Fruit fly (Drosophila melanogaster) whole organism, embryonic: Measurements from ENCODE around the gene CG44139.

Experiments used
- Aef1 ChIP-seq: fragments of 200-800 bp; sonication (Bioruptor generic); IDR thresholded peaks from 3 replicates; pipeline ENCODE4 v1.3.6; 2022; ENCODE audit warnings: missing biosample characterization, missing genetic modification characterization
- Atf6 ChIP-seq: fragments of 200-800 bp; sonication (Bioruptor generic); IDR thresholded peaks from 2 replicates; pipeline ENCODE4 v1.3.6; 2022; ENCODE audit warnings: missing biosample characterization, missing genetic modification characterization
- CG11504 ChIP-seq: fragments of 200-800 bp; sonication (Bioruptor generic); optimal IDR thresholded peaks from 3 replicates; lab custom pipeline; 2019; ENCODE audit warnings: missing biosample characterization, mild to moderate bottlenecking, missing genetic modification characterization, moderate library complexity
- CG11696 ChIP-seq: fragments of 200-800 bp; sonication (Bioruptor generic); IDR thresholded peaks from 2 replicates; pipeline ENCODE4 v1.3.6; 2022; ENCODE audit warnings: missing biosample characterization, missing genetic modification characterization
- CG13287 ChIP-seq: fragments of 200-800 bp; sonication (Bioruptor generic); IDR thresholded peaks from 2 replicates; pipeline ENCODE4 v1.3.6; 2022; ENCODE audit warnings: missing biosample characterization, missing genetic modification characterization; ENCODE audit not compliant: partially characterized antibody
- CG16813 ChIP-seq: fragments of 200-800 bp; sonication (Bioruptor generic); IDR thresholded peaks from 3 replicates; pipeline ENCODE4 v1.3.6; 2022; ENCODE audit warnings: missing biosample characterization, missing genetic modification characterization; ENCODE audit not compliant: partially characterized antibody
- CG18011 ChIP-seq: fragments of 200-800 bp; sonication (Bioruptor generic); optimal IDR thresholded peaks from 2 replicates; lab custom pipeline; 2017; ENCODE audit warnings: missing biosample characterization, missing genetic modification characterization, mild to moderate bottlenecking, moderate library complexity, missing genotype
- CG18619 ChIP-seq: fragments of 200-800 bp; sonication (Bioruptor generic); optimal IDR thresholded peaks from 3 replicates; lab custom pipeline; 2017; ENCODE audit warnings: missing biosample characterization, mild to moderate bottlenecking, missing genetic modification characterization
- CG30020 ChIP-seq: fragments of 200-800 bp; optimal IDR thresholded peaks from 2 replicates; lab custom pipeline; 2019; ENCODE audit warnings: missing biosample characterization, mild to moderate bottlenecking, missing genetic modification characterization, moderate library complexity
- CG31224 ChIP-seq: fragments of 200-800 bp; sonication (Bioruptor generic); IDR thresholded peaks from 2 replicates; pipeline ENCODE4 v1.3.6; 2022; ENCODE audit warnings: missing biosample characterization, missing genetic modification characterization
- CG31365 ChIP-seq: fragments of 200-800 bp; sonication (Bioruptor generic); optimal IDR thresholded peaks from 2 replicates; lab custom pipeline; 2018; ENCODE audit warnings: missing biosample characterization, mild to moderate bottlenecking, missing genetic modification characterization
- CG31388 ChIP-seq: fragments of 200-800 bp; sonication (Bioruptor generic); optimal IDR thresholded peaks from 2 replicates; lab custom pipeline; 2016; ENCODE audit warnings: missing biosample characterization, missing genetic modification characterization
- CG34422 ChIP-seq: fragments of 200-800 bp; sonication (Bioruptor generic); IDR thresholded peaks from 3 replicates; pipeline ENCODE4 v1.3.6; 2022; ENCODE audit warnings: missing biosample characterization, missing genetic modification characterization
- CG4730 ChIP-seq: fragments of 200-800 bp; sonication (Bioruptor generic); IDR thresholded peaks from 2 replicates; pipeline ENCODE4 v1.3.6; 2022; ENCODE audit warnings: missing biosample characterization, missing genetic modification characterization
- CG7987 ChIP-seq: fragments of 200-800 bp; sonication (Bioruptor generic); optimal IDR thresholded peaks from 2 replicates; lab custom pipeline; 2018; ENCODE audit warnings: missing biosample characterization, mild to moderate bottlenecking, missing genetic modification characterization, moderate library complexity
- CG8281 ChIP-seq: fragments of 200-800 bp; sonication (Bioruptor generic); optimal IDR thresholded peaks from 2 replicates; lab custom pipeline; 2018; ENCODE audit warnings: missing biosample characterization, mild to moderate bottlenecking, missing genetic modification characterization, moderate library complexity
- CG8290 ChIP-seq, 3 experiments: fragments of 200-800 bp; sonication (Bioruptor generic); optimal IDR thresholded peaks; 2 replicates each; lab custom pipeline; 2016 to 2019; ENCODE audit warnings: missing biosample characterization in 3 of 3, missing genetic modification characterization in 3 of 3, mild to moderate bottlenecking in 2 of 3, moderate library complexity in 1 of 3
- Drgx ChIP-seq: fragments of 200-800 bp; sonication (Bioruptor generic); IDR thresholded peaks from 2 replicates; pipeline ENCODE4 v1.3.6; 2022; ENCODE audit warnings: missing biosample characterization, missing genetic modification characterization
- Elba2 ChIP-seq: fragments of 200-800 bp; sonication (Bioruptor generic); optimal IDR thresholded peaks from 3 replicates; lab custom pipeline; 2016; ENCODE audit warnings: missing biosample characterization, missing genetic modification characterization
- Hand ChIP-seq: fragments of 200-800 bp; sonication (Bioruptor generic); optimal IDR thresholded peaks from 2 replicates; lab custom pipeline; 2017; ENCODE audit warnings: mild to moderate bottlenecking, missing biosample characterization, missing genetic modification reagents, missing genetic modification characterization
- HmgZ ChIP-seq: fragments of 200-800 bp; sonication (Bioruptor generic); optimal IDR thresholded peaks from 2 replicates; lab custom pipeline; 2018; ENCODE audit warnings: missing biosample characterization, mild to moderate bottlenecking, missing genetic modification characterization
- Lim3 ChIP-seq: fragments of 200-800 bp; sonication (Bioruptor generic); IDR thresholded peaks from 2 replicates; pipeline ENCODE4 v1.3.6; 2022; ENCODE audit warnings: missing biosample characterization, missing genetic modification characterization
- Mrtf ChIP-seq: fragments of 200-800 bp; sonication (Bioruptor generic); IDR thresholded peaks from 3 replicates; pipeline ENCODE4 v1.3.6; 2022; ENCODE audit warnings: missing biosample characterization, missing genetic modification characterization
- NC2α ChIP-seq: fragments of 200-800 bp; sonication (Bioruptor generic); optimal IDR thresholded peaks from 2 replicates; lab custom pipeline; 2016; ENCODE audit warnings: missing biosample characterization, missing genetic modification characterization
- NK7.1 ChIP-seq: fragments of 200-800 bp; sonication (Bioruptor generic); optimal IDR thresholded peaks from 3 replicates; lab custom pipeline; 2016; ENCODE audit warnings: missing biosample characterization, missing genetic modification characterization
- Side ChIP-seq: fragments of 200-800 bp; sonication (Bioruptor generic); optimal IDR thresholded peaks from 2 replicates; lab custom pipeline; 2016; ENCODE audit warnings: missing biosample characterization, missing genetic modification characterization
- Sry-δ ChIP-seq: fragments of 200-800 bp; sonication (Bioruptor generic); optimal IDR thresholded peaks from 2 replicates; lab custom pipeline; 2016; ENCODE audit warnings: missing biosample characterization, missing genetic modification characterization
- Tbp ChIP-seq: fragments of >200 bp; optimal IDR thresholded peaks from 2 replicates; lab custom pipeline; 2018; ENCODE audit warnings: missing biosample characterization, missing genetic modification characterization
- ab ChIP-seq: fragments of 200-800 bp; sonication (Bioruptor generic); optimal IDR thresholded peaks from 2 replicates; lab custom pipeline; 2016; ENCODE audit warnings: missing biosample characterization, missing genetic modification characterization
- ash1 ChIP-seq: fragments of 200-800 bp; sonication (Bioruptor generic); optimal IDR thresholded peaks from 2 replicates; lab custom pipeline; 2018; ENCODE audit warnings: missing biosample characterization, mild to moderate bottlenecking, missing genetic modification characterization
- br ChIP-seq: fragments of >200 bp; optimal IDR thresholded peaks from 2 replicates; lab custom pipeline; 2017
- cas ChIP-seq: fragments of 200-800 bp; sonication (Bioruptor generic); IDR thresholded peaks from 2 replicates; pipeline ENCODE4 v1.3.6; 2022; ENCODE audit warnings: missing biosample characterization, missing genetic modification characterization
- crc ChIP-seq: fragments of 200-800 bp; sonication (Bioruptor generic); optimal IDR thresholded peaks from 2 replicates; lab custom pipeline; 2016; ENCODE audit warnings: missing biosample characterization, missing genetic modification characterization
- croc ChIP-seq: fragments of 200-800 bp; sonication (Bioruptor generic); conservative IDR thresholded peaks from 3 replicates; pipeline ENCODE4 v1.3.6; 2022; ENCODE audit warnings: missing biosample characterization, missing genetic modification characterization
- dysf ChIP-seq: fragments of 200-800 bp; sonication (Bioruptor generic); IDR thresholded peaks from 3 replicates; pipeline ENCODE4 v1.3.6; 2022; ENCODE audit warnings: missing biosample characterization, missing genetic modification characterization
- en ChIP-seq: fragments of 200-800 bp; sonication (Bioruptor generic); optimal IDR thresholded peaks from 2 replicates; lab custom pipeline; 2016; ENCODE audit warnings: missing biosample characterization, missing genetic modification characterization
- fru ChIP-seq: fragments of >200 bp; optimal IDR thresholded peaks from 2 replicates; lab custom pipeline; 2017
- gfzf ChIP-seq: fragments of 200-800 bp; sonication (Bioruptor generic); optimal IDR thresholded peaks from 2 replicates; lab custom pipeline; 2016; ENCODE audit warnings: missing biosample characterization, mild to moderate bottlenecking, missing genetic modification characterization, moderate library complexity
- gsb ChIP-seq: fragments of 200-800 bp; sonication (Bioruptor generic); IDR thresholded peaks from 2 replicates; pipeline ENCODE4 v1.3.6; 2022; ENCODE audit warnings: missing biosample characterization, missing genetic modification characterization
- ind ChIP-seq: fragments of 200-800 bp; sonication (Bioruptor generic); optimal IDR thresholded peaks from 3 replicates; lab custom pipeline; 2016; ENCODE audit warnings: missing biosample characterization, missing genetic modification characterization
- insv ChIP-seq, 2 experiments: fragments of 200-800 bp; sonication (Bioruptor generic); optimal IDR thresholded peaks; 3 replicates each; lab custom pipeline; 2016 to 2018; ENCODE audit warnings: missing biosample characterization in 2 of 2, missing genetic modification characterization in 2 of 2
- luna ChIP-seq: fragments of 200-800 bp; sonication (Bioruptor generic); optimal IDR thresholded peaks from 2 replicates; lab custom pipeline; 2016; ENCODE audit warnings: missing biosample characterization, missing genetic modification characterization
- mam ChIP-seq: fragments of 200-800 bp; sonication (Bioruptor generic); optimal IDR thresholded peaks from 3 replicates; lab custom pipeline; 2016; ENCODE audit warnings: missing biosample characterization, missing genetic modification characterization
- nerfin-1 ChIP-seq: fragments of 200-800 bp; sonication (Bioruptor generic); optimal IDR thresholded peaks from 3 replicates; lab custom pipeline; 2019; ENCODE audit warnings: missing biosample characterization, mild to moderate bottlenecking, missing genetic modification characterization, moderate library complexity
- oc ChIP-seq: fragments of 200-800 bp; sonication (Bioruptor generic); optimal IDR thresholded peaks from 2 replicates; lab custom pipeline; 2018; ENCODE audit warnings: missing biosample characterization, mild to moderate bottlenecking, missing genetic modification characterization, moderate library complexity
- row ChIP-seq: fragments of 200-800 bp; sonication (Bioruptor generic); IDR thresholded peaks from 3 replicates; pipeline ENCODE4 v1.3.6; 2022; ENCODE audit warnings: missing biosample characterization, missing genetic modification characterization
- schlank ChIP-seq: fragments of 200-800 bp; sonication (Bioruptor generic); optimal IDR thresholded peaks from 2 replicates; lab custom pipeline; 2018; ENCODE audit warnings: missing biosample characterization, mild to moderate bottlenecking, missing genetic modification characterization
- so ChIP-seq: fragments of 200-800 bp; sonication (Bioruptor generic); IDR thresholded peaks from 3 replicates; pipeline ENCODE4 v1.3.6; 2022; ENCODE audit warnings: missing biosample characterization, missing genetic modification characterization
- sr ChIP-seq: fragments of 200-800 bp; sonication (Bioruptor generic); IDR thresholded peaks from 3 replicates; pipeline ENCODE4 v1.3.6; 2022; ENCODE audit warnings: missing biosample characterization, missing genetic modification characterization
- tx ChIP-seq: fragments of 200-800 bp; sonication (Bioruptor generic); optimal IDR thresholded peaks from 2 replicates; lab custom pipeline; 2016; ENCODE audit warnings: missing biosample characterization, missing genetic modification characterization
- vfl ChIP-seq: fragments of 200-800 bp; sonication (Bioruptor generic); optimal IDR thresholded peaks from 2 replicates; lab custom pipeline; 2016; ENCODE audit warnings: missing biosample characterization, missing genetic modification characterization

Gene CG44139

DNA sequence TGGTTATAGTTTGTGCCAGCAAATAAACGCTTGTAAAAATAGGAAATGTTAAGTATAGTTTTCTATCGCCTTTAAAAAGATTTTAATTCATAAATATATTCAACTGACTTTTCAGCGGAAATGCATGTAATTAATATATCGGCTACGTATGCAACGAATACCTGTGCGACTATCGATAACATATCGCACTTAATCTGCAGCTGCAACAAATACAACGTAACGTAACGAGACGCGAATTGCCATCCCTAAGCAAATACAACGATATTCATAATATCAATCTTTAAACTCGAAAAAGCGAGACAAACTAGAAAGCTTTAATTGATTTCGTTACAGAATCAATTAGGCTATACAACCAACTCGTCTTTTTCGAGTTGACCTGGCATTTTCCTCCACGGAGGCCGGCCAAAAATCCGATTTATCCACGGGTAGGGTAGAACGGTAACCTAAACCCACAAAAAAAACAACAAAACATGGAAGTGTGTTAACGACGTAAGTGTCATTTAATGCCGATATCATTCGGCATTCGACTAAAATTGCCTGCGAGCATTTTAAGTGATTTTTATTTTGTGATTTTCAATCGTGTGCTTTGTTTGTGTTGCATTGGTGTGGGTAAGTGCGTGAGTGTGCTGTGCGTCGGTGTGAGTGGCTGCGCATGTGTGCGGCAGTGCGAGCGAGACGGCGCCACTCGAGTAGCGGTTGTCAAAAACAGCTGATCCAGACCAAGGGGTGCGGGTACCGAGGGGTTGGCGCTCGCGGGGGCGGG lies 48.8 kb upstream of the CG44139 start, which contains the start of gene Atxn7 (continued):
- no peak for TF ChIP-seq ind (GFP tag; lab: Kevin White, UChicago)
- peak; percentile 56 for TF ChIP-seq CG30020 (tag; lab: Kevin White, UChicago)
- no peak for TF ChIP-seq CG11696 (GFP tag; lab: Robert Waterston, UW)
- TF ChIP-seq dysf (GFP tag; lab: Robert Waterston, UW), result peak; percentile 46; the same call in 2 of the 3 replicates
- TF ChIP-seq fru (lab: Kevin White, UChicago), result no peak
- peak; percentile 52 for TF ChIP-seq so (GFP tag; lab: Robert Waterston, UW)
- no peak for TF ChIP-seq luna (GFP tag; lab: Kevin White, UChicago)
- TF ChIP-seq CG18619, result peak; percentile 84
- no peak for TF ChIP-seq Elba2
- no peak for TF ChIP-seq Mrtf
- peak; percentile 21 for TF ChIP-seq tx (GFP tag; lab: Kevin White, UChicago)
- TF ChIP-seq NC2α, result peak; percentile 47
- peak; percentile 97 for TF ChIP-seq CG16813 (GFP tag; lab: Robert Waterston, UW)
- TF ChIP-seq Hand (GFP tag; lab: Kevin White, UChicago), result no peak
- TF ChIP-seq croc (GFP tag; lab: Robert Waterston, UW), result no peak
- peak; percentile 95 for TF ChIP-seq Sry-δ (GFP tag; lab: Kevin White, UChicago)
- TF ChIP-seq en, result peak; percentile 43
- TF ChIP-seq CG31365, result no peak
- TF ChIP-seq crc (GFP tag; lab: Kevin White, UChicago), result peak; percentile 42
- peak; percentile 27 for TF ChIP-seq gfzf
- TF ChIP-seq mam (GFP tag; lab: Kevin White, UChicago), result peak; percentile 15
- TF ChIP-seq Aef1 (GFP tag; lab: Robert Waterston, UW), result peak; percentile 80
- TF ChIP-seq CG8290 (GFP tag; optimal IDR thresholded peaks at IDR 0.05; lab: Kevin White, UChicago), result peak; percentile 35
- peak; percentile 72 to 80 for TF ChIP-seq CG8290 (tag; optimal IDR thresholded peaks at IDR 0.05; lab: Kevin White, UChicago)
- TF ChIP-seq br, result no peak
- TF ChIP-seq oc, result peak; percentile 88
- TF ChIP-seq row, result peak; percentile 62
- TF ChIP-seq CG31224 (GFP tag; lab: Robert Waterston, UW), result no peak; the same call in 1 of the 2 replicates
- TF ChIP-seq CG8281 (tag; lab: Kevin White, UChicago), result no peak
- peak; percentile 58 for TF ChIP-seq nerfin-1 (tag; lab: Kevin White, UChicago)
- TF ChIP-seq CG31388, result no peak
- 0 out of 2 replicates have a peak, but pooled peaks have one; percentile 17 for TF ChIP-seq Drgx (GFP tag; lab: Robert Waterston, UW)
- TF ChIP-seq CG4730 (GFP tag; lab: Robert Waterston, UW), result no peak
- TF ChIP-seq vfl (GFP tag; lab: Kevin White, UChicago), result no peak
- TF ChIP-seq Lim3, result no peak
- peak; percentile 39 for TF ChIP-seq Atf6
- no peak for TF ChIP-seq gsb (GFP tag; lab: Robert Waterston, UW)
- peak; percentile 89 for TF ChIP-seq CG13287 (GFP tag; lab: Robert Waterston, UW)
- TF ChIP-seq ab (GFP tag; lab: Kevin White, UChicago), result no peak
- TF ChIP-seq ash1 (GFP tag; lab: Kevin White, UChicago), result no peak
- peak; percentile 67 for TF ChIP-seq CG18011
- TF ChIP-seq cas, result no peak
- peak; percentile 71 for TF ChIP-seq NK7.1 (GFP tag; lab: Kevin White, UChicago)
- TF ChIP-seq Side (GFP tag; lab: Kevin White, UChicago), result peak; percentile 6
- TF ChIP-seq insv (GFP tag; optimal IDR thresholded peaks at IDR 0.05; lab: Kevin White, UChicago), result peak in 1 of 2 experiments; percentile 41
- TF ChIP-seq CG7987 (GFP tag; lab: Kevin White, UChicago), result peak; percentile 89
- peak; percentile 70 for TF ChIP-seq CG11504 (tag; lab: Kevin White, UChicago)
- peak; percentile 94 for TF ChIP-seq CG34422
- no peak for TF ChIP-seq Tbp (GFP tag; lab: Kevin White, UChicago)
- peak; percentile 65 for TF ChIP-seq schlank
- TF ChIP-seq sr (GFP tag; lab: Robert Waterston, UW), result peak; percentile 78
- peak; percentile 87 for TF ChIP-seq HmgZ (tag; lab: Kevin White, UChicago)
